Worm (Caenorhabditis elegans): Measurements from ENCODE around the gene C18E9.2.

ce11 chrII:8959081-8959480 is 5.7 kb upstream of the C18E9.2 start:
- no peak for TF ChIP-seq ama-1 (optimal IDR thresholded peaks at IDR 0.05)
- TF ChIP-seq aly-1 (tag; optimal IDR thresholded peaks at IDR 0.05), result no peak
- no peak for TF ChIP-seq hnd-1 (tag; optimal IDR thresholded peaks at IDR 0.05)
- no peak for TF ChIP-seq ceh-36 (tag; optimal IDR thresholded peaks at IDR 0.05)
- TF ChIP-seq flt-1 (GFP tag; IDR thresholded peaks at IDR 0.05), result no peak
- no peak for TF ChIP-seq B0310.2 (tag; optimal IDR thresholded peaks at IDR 0.05)
- TF ChIP-seq ets-7 (tag; optimal IDR thresholded peaks at IDR 0.05), result no peak
- TF ChIP-seq tbx-37 (GFP tag; conservative IDR thresholded peaks at IDR 0.05), result no peak
- TF ChIP-seq scrt-1 (GFP tag; IDR thresholded peaks at IDR 0.05), result no peak
- no peak for TF ChIP-seq hmbx-1 (tag; optimal IDR thresholded peaks at IDR 0.05)
